Worm (Caenorhabditis elegans) whole organism, mixed stage, embryonic: ENCODE measurements around the gene F35E8.6.

ENCODE experiments used
- M03D4.4 ChIP-seq: sonication (generic microtip); optimal IDR thresholded peaks from 2 replicates; lab custom pipeline; 2017; ENCODE audit warnings: mild to moderate bottlenecking, missing genetic modification characterization, missing compliant biosample characterization
- elt-1 ChIP-seq: sonication (generic microtip); optimal IDR thresholded peaks from 2 replicates; lab custom pipeline; 2017; ENCODE audit warnings: missing genetic modification characterization, mild to moderate bottlenecking, missing compliant biosample characterization, antibody characterized with exemption, moderate library complexity, borderline replicate concordance; ENCODE audit not compliant: insufficient read depth
- nhr-28 ChIP-seq: fragments of 150-350 bp; optimal IDR thresholded peaks from 2 replicates; lab custom pipeline; 2014; ENCODE audit warnings: missing biosample characterization, missing genetic modification characterization
- pha-4 ChIP-seq: fragments of 150-350 bp; optimal IDR thresholded peaks from 2 replicates; lab custom pipeline; 2018; ENCODE audit warnings: missing biosample characterization, missing genetic modification reagents, missing genetic modification characterization
- sptf-1 ChIP-seq: sonication (generic microtip); optimal IDR thresholded peaks from 2 replicates; lab custom pipeline; 2017; ENCODE audit warnings: mild to moderate bottlenecking, missing genetic modification characterization, moderate library complexity, missing compliant biosample characterization
- unc-62 ChIP-seq: fragments of 150-350 bp; optimal IDR thresholded peaks from 2 replicates; lab custom pipeline; 2014; ENCODE audit warnings: missing biosample characterization, missing genetic modification reagents, missing genetic modification characterization
- ztf-11 ChIP-seq: fragments of 150-350 bp; optimal IDR thresholded peaks from 2 replicates; lab custom pipeline; 2014; ENCODE audit warnings: missing biosample characterization, missing genetic modification characterization

- TF ChIP-seq pha-4 (tag; lab: Kevin White, UChicago): no peak
- no peak for TF ChIP-seq elt-1 (tag; lab: Kevin White, UChicago)
- no peak for TF ChIP-seq unc-62
- TF ChIP-seq ztf-11 (tag; lab: Kevin White, UChicago): no peak
- no peak for TF ChIP-seq sptf-1 (tag; lab: Kevin White, UChicago)
- no peak for TF ChIP-seq M03D4.4 (tag; lab: Kevin White, UChicago)
- no peak for TF ChIP-seq nhr-28 (tag; lab: Kevin White, UChicago)
Observed at ce11 chrV:15880033-15880432, 31.9 kb upstream of the F35E8.6 start.
